Fruit fly (Drosophila melanogaster) whole organism, adult: Measurements from ENCODE around the gene CG18302.

ENCODE experiments used
- kay ChIP-seq: fragments of 200-800 bp; sonication (Bioruptor generic); peaks from one replicate; lab custom pipeline; 2016; ENCODE audit warnings: missing biosample characterization, missing genetic modification characterization, borderline replicate concordance
- toe ChIP-seq: fragments of 200-800 bp; sonication (Bioruptor generic); optimal IDR thresholded peaks from 2 replicates; lab custom pipeline; 2016; ENCODE audit warnings: missing biosample characterization, missing genetic modification characterization

dm6 chr2L:10488484-10489223 lies 45.5 kb upstream of the CG18302 start, which contains the start of the genes Cog4 and CG6144:
- no peak for TF ChIP-seq kay (GFP tag; lab: Kevin White, UChicago)
- TF ChIP-seq toe (GFP tag; lab: Kevin White, UChicago), result no peak
